Worm (Caenorhabditis elegans) whole organism, L4 larva: ENCODE data around the gene T21E8.4.

Source experiments
- F44E2.7 ChIP-seq: fragments of 200-800 bp; sonication (Bioruptor generic); IDR thresholded peaks from 2 replicates; pipeline ENCODE4 v2.1.2; 2022; ENCODE audit warnings: missing genetic modification characterization, missing compliant biosample characterization
- R02D3.7 ChIP-seq: fragments of 150-350 bp; sonication (generic microtip); optimal IDR thresholded peaks from 3 replicates; lab custom pipeline; 2014; ENCODE audit warnings: missing biosample characterization, missing genetic modification characterization
- Y105C5A.15 ChIP-seq: fragments of 200-800 bp; sonication (Bioruptor generic); IDR thresholded peaks from 2 replicates; pipeline ENCODE4 v1.3.6; 2022; ENCODE audit warnings: missing genetic modification characterization, missing compliant biosample characterization
- arid-1 ChIP-seq: fragments of 200-800 bp; sonication (Bioruptor generic); conservative IDR thresholded peaks from 2 replicates; pipeline ENCODE4 v1.3.6; 2022; ENCODE audit warnings: missing genetic modification reagents, missing genetic modification characterization, missing compliant biosample characterization
- ceh-20 ChIP-seq: fragments of 200-800 bp; sonication (Bioruptor generic); IDR thresholded peaks from 2 replicates; pipeline ENCODE4 v1.3.6; 2022; ENCODE audit warnings: missing genetic modification reagents, missing genetic modification characterization, missing compliant biosample characterization
- ceh-62 ChIP-seq: sonication (generic microtip); optimal IDR thresholded peaks from 2 replicates; lab custom pipeline; 2017; ENCODE audit warnings: missing biosample characterization, missing genetic modification characterization
- cey-2 ChIP-seq: sonication (generic microtip); optimal IDR thresholded peaks from 3 replicates; lab custom pipeline; 2017; ENCODE audit warnings: missing genetic modification characterization, mild to moderate bottlenecking, missing compliant biosample characterization, antibody characterized with exemption, borderline replicate concordance; ENCODE audit not compliant: insufficient read depth
- ctbp-1 ChIP-seq: fragments of 200-800 bp; sonication (Bioruptor generic); IDR thresholded peaks from 2 replicates; pipeline ENCODE4 v1.3.6; 2022; ENCODE audit warnings: missing genetic modification reagents, missing genetic modification characterization, missing compliant biosample characterization
- daf-16 ChIP-seq, 3 experiments: sonication (generic microtip); optimal IDR thresholded peaks; 2 replicates each; lab custom pipeline; 2016 to 2017; ENCODE audit warnings: missing genetic modification characterization in 3 of 3, missing genetic modification reagents in 3 of 3, mild to moderate bottlenecking in 2 of 3, missing compliant biosample characterization in 2 of 3, missing biosample characterization in 1 of 3, moderate library complexity in 1 of 3
- dmd-6 ChIP-seq: fragments of 200-800 bp; sonication (Bioruptor generic); IDR thresholded peaks from 2 replicates; pipeline ENCODE4 v1.3.6; 2022; ENCODE audit warnings: missing genetic modification reagents, missing genetic modification characterization, missing compliant biosample characterization
- dmd-8 ChIP-seq: fragments of 200-800 bp; sonication (Bioruptor generic); IDR thresholded peaks from 2 replicates; pipeline ENCODE4 v1.3.6; 2022; ENCODE audit warnings: missing genetic modification characterization, missing compliant biosample characterization
- dmd-9 ChIP-seq: fragments of 200-800 bp; sonication (Bioruptor generic); IDR thresholded peaks from 2 replicates; pipeline ENCODE4 v1.3.6; 2022; ENCODE audit warnings: missing genetic modification reagents, missing genetic modification characterization, missing compliant biosample characterization
- dpl-1 ChIP-seq: fragments of 150-350 bp; optimal IDR thresholded peaks from 2 replicates; lab custom pipeline; 2014; ENCODE audit warnings: missing biosample characterization, missing genetic modification reagents, missing genetic modification characterization
- duxl-1 ChIP-seq: sonication (generic microtip); optimal IDR thresholded peaks from 2 replicates; lab custom pipeline; 2016; ENCODE audit warnings: mild to moderate bottlenecking, missing genetic modification characterization, moderate library complexity, missing compliant biosample characterization; ENCODE audit not compliant: poor library complexity
- dve-1 ChIP-seq: sonication (generic microtip); optimal IDR thresholded peaks from 2 replicates; lab custom pipeline; 2017; ENCODE audit warnings: antibody characterized with exemption, mild to moderate bottlenecking, missing genetic modification characterization, missing compliant biosample characterization; ENCODE audit not compliant: insufficient read depth
- egl-27 ChIP-seq: sonication (generic microtip); optimal IDR thresholded peaks from 3 replicates; lab custom pipeline; 2017; ENCODE audit warnings: missing biosample characterization, missing genetic modification reagents, missing genetic modification characterization
- fkh-10 ChIP-seq: fragments of 150-350 bp; optimal IDR thresholded peaks from 2 replicates; lab custom pipeline; 2014; ENCODE audit warnings: missing biosample characterization, missing genetic modification reagents, missing genetic modification characterization
- gei-8 ChIP-seq: fragments of 200-800 bp; sonication (Bioruptor generic); optimal IDR thresholded peaks from 2 replicates; lab custom pipeline; 2018; ENCODE audit warnings: mild to moderate bottlenecking, missing genetic modification characterization, missing compliant biosample characterization
- hlh-11 ChIP-seq: fragments of 200-800 bp; sonication (Bioruptor generic); optimal IDR thresholded peaks from 2 replicates; lab custom pipeline; 2018; ENCODE audit warnings: mild to moderate bottlenecking, missing genetic modification characterization, missing compliant biosample characterization
- lin-13 ChIP-seq: fragments of 150-350 bp; optimal IDR thresholded peaks from 2 replicates; lab custom pipeline; 2014; ENCODE audit warnings: missing biosample characterization, missing genetic modification reagents, missing genetic modification characterization
- lin-29 ChIP-seq: fragments of 200-800 bp; sonication (Bioruptor generic); IDR thresholded peaks from 2 replicates; pipeline ENCODE4 v1.3.6; 2022; ENCODE audit warnings: missing genetic modification reagents, missing genetic modification characterization, missing compliant biosample characterization
- lin-38 ChIP-seq: fragments of 200-800 bp; sonication (Bioruptor generic); IDR thresholded peaks from 2 replicates; pipeline ENCODE4 v1.3.6; 2022; ENCODE audit warnings: missing genetic modification reagents, missing genetic modification characterization, missing compliant biosample characterization
- mdl-1 ChIP-seq, 2 experiments: fragments of 150-350 bp in 1 of 2; sonication (generic microtip) in 1 of 2; optimal IDR thresholded peaks; 2 replicates each; lab custom pipeline; 2014 to 2017; ENCODE audit warnings: missing biosample characterization in 2 of 2, missing genetic modification characterization in 2 of 2
- mxl-2 ChIP-seq: fragments of 200-800 bp; sonication (Bioruptor generic); conservative IDR thresholded peaks from 2 replicates; pipeline ENCODE4 v1.3.6; 2022; ENCODE audit warnings: missing genetic modification reagents, missing genetic modification characterization, missing compliant biosample characterization
- mxl-3 ChIP-seq: fragments of 200-800 bp; sonication (Bioruptor generic); optimal IDR thresholded peaks from 2 replicates; lab custom pipeline; 2018; ENCODE audit warnings: mild to moderate bottlenecking, missing genetic modification characterization, missing compliant biosample characterization
- nhr-111 ChIP-seq: fragments of 200-800 bp; sonication (Bioruptor generic); optimal IDR thresholded peaks from 2 replicates; lab custom pipeline; 2018; ENCODE audit warnings: mild to moderate bottlenecking, missing genetic modification characterization, missing compliant biosample characterization
- nhr-237 ChIP-seq: sonication (generic microtip); optimal IDR thresholded peaks from 2 replicates; lab custom pipeline; 2017; ENCODE audit warnings: missing biosample characterization, missing genetic modification characterization
- nhr-28 ChIP-seq: fragments of 150-350 bp; optimal IDR thresholded peaks from 2 replicates; lab custom pipeline; 2014; ENCODE audit warnings: missing biosample characterization, missing genetic modification characterization
- nhr-48 ChIP-seq: sonication (generic microtip); optimal IDR thresholded peaks from 2 replicates; lab custom pipeline; 2016; ENCODE audit warnings: mild to moderate bottlenecking, missing genetic modification characterization, missing compliant biosample characterization
- nhr-6 ChIP-seq: fragments of 150-350 bp; optimal IDR thresholded peaks from 2 replicates; lab custom pipeline; 2014; ENCODE audit warnings: missing biosample characterization, missing genetic modification characterization
- pha-4 ChIP-seq, 2 experiments: fragments of 150-350 bp in 1 of 2; fragments of 200-800 bp in 1 of 2; sonication (Bioruptor generic) in 1 of 2; IDR thresholded peaks in 1 of 2; optimal IDR thresholded peaks in 1 of 2; 2 replicates each; pipeline versions ENCODE4 v1.3.6 to Lab custom; 2014 to 2022; ENCODE audit warnings: missing genetic modification characterization in 2 of 2, missing genetic modification reagents in 2 of 2, missing biosample characterization in 1 of 2, missing compliant biosample characterization in 1 of 2
- rbr-2 ChIP-seq: sonication (generic microtip); optimal IDR thresholded peaks from 2 replicates; lab custom pipeline; 2016; ENCODE audit warnings: missing genotype, missing genetic modification characterization, missing compliant biosample characterization
- set-16 ChIP-seq: fragments of 200-800 bp; sonication (Bioruptor generic); IDR thresholded peaks from 2 replicates; pipeline ENCODE4 v1.3.6; 2022; ENCODE audit warnings: missing genetic modification reagents, missing genetic modification characterization, missing compliant biosample characterization
- skn-1 ChIP-seq: fragments of 150-350 bp; optimal IDR thresholded peaks from 2 replicates; lab custom pipeline; 2014; ENCODE audit warnings: missing biosample characterization, missing genetic modification characterization
- spr-1 ChIP-seq: sonication (generic microtip); optimal IDR thresholded peaks from 2 replicates; lab custom pipeline; 2016; ENCODE audit warnings: mild to moderate bottlenecking, missing genetic modification characterization, missing compliant biosample characterization
- spr-3 ChIP-seq: fragments of 200-800 bp; sonication (Bioruptor generic); optimal IDR thresholded peaks from 2 replicates; lab custom pipeline; 2018; ENCODE audit warnings: mild to moderate bottlenecking, missing genetic modification characterization, missing compliant biosample characterization
- tag-97 ChIP-seq: fragments of 200-800 bp; sonication (Bioruptor generic); IDR thresholded peaks from 2 replicates; pipeline ENCODE4 v1.3.6; 2022; ENCODE audit warnings: missing genetic modification characterization, missing compliant biosample characterization
- tra-1 ChIP-seq: fragments of 200-800 bp; sonication (Bioruptor generic); IDR thresholded peaks from 2 replicates; pipeline ENCODE4 v1.3.6; 2022; ENCODE audit warnings: missing genetic modification reagents, missing genetic modification characterization, missing compliant biosample characterization
- unc-130 ChIP-seq: sonication (generic microtip); optimal IDR thresholded peaks from 2 replicates; lab custom pipeline; 2016; ENCODE audit warnings: missing genetic modification reagents, missing genetic modification characterization, missing compliant biosample characterization
- unc-62 ChIP-seq, 3 experiments: fragments of 150-350 bp in 1 of 3; sonication (generic microtip); optimal IDR thresholded peaks in 2 of 3; peaks in 1 of 3; 1 replicate in 1 of 3; 2 replicates in 2 of 3; lab custom pipeline; 2014 to 2017; ENCODE audit warnings: missing biosample characterization in 3 of 3, missing genetic modification characterization in 3 of 3, missing genetic modification reagents in 3 of 3, missing genotype in 1 of 3
- zag-1 ChIP-seq: fragments of 150-350 bp; optimal IDR thresholded peaks from 2 replicates; lab custom pipeline; 2014; ENCODE audit warnings: missing biosample characterization, missing genetic modification characterization
- ztf-7 ChIP-seq: fragments of 150-350 bp; optimal IDR thresholded peaks from 2 replicates; lab custom pipeline; 2014; ENCODE audit warnings: missing biosample characterization, missing genetic modification characterization

The T21E8.4 gene

ce11 chrX:10916194-10916593, 35.6 kb downstream of the T21E8.4 start:
- TF ChIP-seq mxl-3 (GFP tag; lab: Kevin White, UChicago) (no peak), R02D3.7 (tag; lab: Kevin White, UChicago) (no peak), mxl-2 (no peak), hlh-11 (tag; lab: Kevin White, UChicago) (peak; percentile 29), daf-16 (GFP tag; optimal IDR thresholded peaks at IDR 0.05; lab: Kevin White, UChicago) (no peak), daf-16 (tag; optimal IDR thresholded peaks at IDR 0.05; lab: Kevin White, UChicago) (peak; percentile 95), spr-3 (GFP tag; lab: Kevin White, UChicago) (no peak), nhr-48 (tag; lab: Kevin White, UChicago) (no peak), zag-1 (tag; lab: Kevin White, UChicago) (no peak), lin-38 (GFP tag; lab: Robert Waterston, UW) (no peak), dmd-8 (GFP tag; lab: Robert Waterston, UW) (no peak), cey-2 (no peak), tra-1 (GFP tag; lab: Robert Waterston, UW) (no peak), nhr-6 (tag; lab: Kevin White, UChicago) (no peak), duxl-1 (tag; lab: Kevin White, UChicago) (no peak), egl-27 (tag; lab: Kevin White, UChicago) (no peak), fkh-10 (no peak), arid-1 (GFP tag; lab: Robert Waterston, UW) (no peak), lin-29 (GFP tag; lab: Robert Waterston, UW) (no peak), gei-8 (no peak), ceh-20 (GFP tag; lab: Robert Waterston, UW) (no peak), lin-13 (GFP tag; lab: Kevin White, UChicago) (no peak), dpl-1 (no peak), tag-97 (no peak), Y105C5A.15 (GFP tag; lab: Robert Waterston, UW) (no peak), ceh-62 (tag; lab: Kevin White, UChicago) (no peak), unc-130 (GFP tag; lab: Kevin White, UChicago) (no peak), rbr-2 (tag; lab: Kevin White, UChicago) (no peak), skn-1 (no peak), set-16 (GFP tag; lab: Robert Waterston, UW) (no peak), mdl-1 (tag; optimal IDR thresholded peaks at IDR 0.05; lab: Kevin White, UChicago) (no peak), dmd-6 (GFP tag; lab: Robert Waterston, UW) (no peak), dve-1 (tag; lab: Kevin White, UChicago) (peak; percentile 72), nhr-111 (no peak), nhr-28 (peak; percentile 45), pha-4 (GFP tag; IDR thresholded peaks at IDR 0.05; lab: Robert Waterston, UW) (no peak), pha-4 (tag; optimal IDR thresholded peaks at IDR 0.05; lab: Kevin White, UChicago) (no peak)

- no peak for TF ChIP-seq duxl-1 (tag; lab: Kevin White, UChicago)
- TF ChIP-seq dve-1 (tag; lab: Kevin White, UChicago), result no peak
- TF ChIP-seq unc-62 (GFP tag; optimal IDR thresholded peaks at IDR 0.05 in 1 of 2; lab: Kevin White, UChicago), result no peak
- no peak for TF ChIP-seq unc-62 (tag; optimal IDR thresholded peaks at IDR 0.05; lab: Kevin White, UChicago)
- no peak for TF ChIP-seq ctbp-1 (GFP tag; lab: Robert Waterston, UW)
- TF ChIP-seq nhr-237, result no peak
- no peak for TF ChIP-seq spr-1
- no peak for TF ChIP-seq mxl-2
- TF ChIP-seq R02D3.7 (tag; lab: Kevin White, UChicago), result no peak
- TF ChIP-seq F44E2.7 (GFP tag; lab: Robert Waterston, UW), result no peak
- no peak for TF ChIP-seq ztf-7 (tag; lab: Kevin White, UChicago)
- TF ChIP-seq ceh-20 (GFP tag; lab: Robert Waterston, UW), result no peak
- TF ChIP-seq zag-1 (tag; lab: Kevin White, UChicago), result no peak
- no peak for TF ChIP-seq dmd-9 (GFP tag; lab: Robert Waterston, UW)
- TF ChIP-seq, all 104 proteins: peak for 0
Observed at ce11 chrX:10919613-10920012, 39.0 kb downstream of the T21E8.4 start, which contains the start of gene nstp-9. Gene nstp-9 (minus strand): TSS chrX:10919713.
